Fruit fly (Drosophila melanogaster) whole organism, embryonic: ENCODE data around the gene CG3036.

Source experiments
- Atf6 ChIP-seq: fragments of 200-800 bp; sonication (Bioruptor generic); IDR thresholded peaks from 2 replicates; pipeline ENCODE4 v1.3.6; 2022; ENCODE audit warnings: missing biosample characterization, missing genetic modification characterization
- Bgb ChIP-seq: fragments of 200-800 bp; sonication (Bioruptor generic); IDR thresholded peaks from 2 replicates; pipeline ENCODE4 v1.3.6; 2022; ENCODE audit warnings: missing biosample characterization, missing genetic modification characterization; ENCODE audit not compliant: partially characterized antibody
- CG10209 ChIP-seq: fragments of 200-800 bp; sonication (Bioruptor generic); optimal IDR thresholded peaks from 3 replicates; lab custom pipeline; 2017; ENCODE audit warnings: missing biosample characterization, mild to moderate bottlenecking, missing genetic modification characterization, missing genetic modification reagents
- CG10654 ChIP-seq: fragments of 200-800 bp; sonication (Bioruptor generic); optimal IDR thresholded peaks from 2 replicates; lab custom pipeline; 2016; ENCODE audit warnings: missing biosample characterization, missing genetic modification characterization
- CG10959 ChIP-seq: fragments of 200-800 bp; sonication (Bioruptor generic); IDR thresholded peaks from 2 replicates; pipeline ENCODE4 v1.3.6; 2022; ENCODE audit warnings: missing biosample characterization, missing genetic modification characterization
- CG11723 ChIP-seq: fragments of 200-800 bp; sonication (Bioruptor generic); optimal IDR thresholded peaks from 2 replicates; lab custom pipeline; 2017; ENCODE audit warnings: missing biosample characterization, mild to moderate bottlenecking, missing genetic modification characterization
- CG12299 ChIP-seq: fragments of 200-800 bp; sonication (Bioruptor generic); optimal IDR thresholded peaks from 2 replicates; lab custom pipeline; 2018; ENCODE audit warnings: missing biosample characterization, mild to moderate bottlenecking, missing genetic modification characterization
- CG15269 ChIP-seq: fragments of 200-800 bp; sonication (Bioruptor generic); optimal IDR thresholded peaks from 2 replicates; lab custom pipeline; 2018; ENCODE audit warnings: missing biosample characterization, mild to moderate bottlenecking, missing genetic modification characterization, moderate library complexity
- CG1647 ChIP-seq: fragments of 200-800 bp; sonication (Bioruptor generic); optimal IDR thresholded peaks from 3 replicates; lab custom pipeline; 2016; ENCODE audit warnings: missing biosample characterization, missing genetic modification characterization
- CG16815 ChIP-seq: fragments of 200-800 bp; sonication (Bioruptor generic); optimal IDR thresholded peaks from 3 replicates; lab custom pipeline; 2017; ENCODE audit warnings: missing biosample characterization, mild to moderate bottlenecking, missing genetic modification characterization
- CG17328 ChIP-seq: fragments of 200-800 bp; sonication (Bioruptor generic); IDR thresholded peaks from 2 replicates; pipeline ENCODE4 v1.3.6; 2022; ENCODE audit warnings: missing biosample characterization, missing genetic modification characterization
- CG17385 ChIP-seq: fragments of 200-800 bp; sonication (Bioruptor generic); optimal IDR thresholded peaks from 3 replicates; lab custom pipeline; 2018; ENCODE audit warnings: missing biosample characterization, mild to moderate bottlenecking, missing genetic modification characterization
- CG2875 ChIP-seq: fragments of 200-800 bp; sonication (Bioruptor generic); optimal IDR thresholded peaks from 2 replicates; lab custom pipeline; 2017; ENCODE audit warnings: missing biosample characterization, mild to moderate bottlenecking, missing genetic modification characterization, missing genetic modification reagents
- CG31224 ChIP-seq: fragments of 200-800 bp; sonication (Bioruptor generic); IDR thresholded peaks from 2 replicates; pipeline ENCODE4 v1.3.6; 2022; ENCODE audit warnings: missing biosample characterization, missing genetic modification characterization
- CG32767 ChIP-seq: fragments of 200-800 bp; sonication (Bioruptor generic); IDR thresholded peaks from 2 replicates; pipeline ENCODE4 v1.3.6; 2022; ENCODE audit warnings: missing biosample characterization, missing genetic modification characterization
- CG32772 ChIP-seq: fragments of 200-800 bp; sonication (Bioruptor generic); IDR thresholded peaks from 2 replicates; pipeline ENCODE4 v1.3.6; 2022; ENCODE audit warnings: missing biosample characterization, missing genetic modification characterization
- CG33213 ChIP-seq: fragments of 200-800 bp; sonication (Bioruptor generic); optimal IDR thresholded peaks from 3 replicates; lab custom pipeline; 2016; ENCODE audit warnings: missing biosample characterization, missing genetic modification characterization
- CG4360 ChIP-seq: fragments of 200-800 bp; sonication (Bioruptor generic); IDR thresholded peaks from 2 replicates; pipeline ENCODE4 v1.3.6; 2022; ENCODE audit warnings: missing biosample characterization, missing genetic modification characterization
- CG4404 ChIP-seq: fragments of 200-800 bp; sonication (Bioruptor generic); IDR thresholded peaks from 2 replicates; pipeline ENCODE4 v1.3.6; 2022; ENCODE audit warnings: missing biosample characterization, missing genetic modification characterization
- CG4820 ChIP-seq: fragments of 200-800 bp; sonication (Bioruptor generic); optimal IDR thresholded peaks from 3 replicates; lab custom pipeline; 2016; ENCODE audit warnings: missing biosample characterization, missing genetic modification characterization
- CG5953 ChIP-seq: fragments of 200-800 bp; sonication (Bioruptor generic); IDR thresholded peaks from 2 replicates; pipeline ENCODE4 v1.3.6; 2022; ENCODE audit warnings: missing biosample characterization, missing genetic modification characterization
- CG7357 ChIP-seq: fragments of 200-800 bp; sonication (Bioruptor generic); IDR thresholded peaks from 3 replicates; pipeline ENCODE4 v1.3.6; 2022; ENCODE audit warnings: missing biosample characterization, missing genetic modification characterization
- CG7372 ChIP-seq: fragments of 200-800 bp; sonication (Bioruptor generic); IDR thresholded peaks from 2 replicates; pipeline ENCODE4 v1.3.6; 2022; ENCODE audit warnings: missing biosample characterization, missing genetic modification characterization
- CG7963 ChIP-seq: fragments of 200-800 bp; sonication (Bioruptor generic); IDR thresholded peaks from 3 replicates; pipeline ENCODE4 v1.3.6; 2022; ENCODE audit warnings: missing biosample characterization, missing genetic modification characterization; ENCODE audit not compliant: partially characterized antibody
- CG7987 ChIP-seq: fragments of 200-800 bp; sonication (Bioruptor generic); optimal IDR thresholded peaks from 2 replicates; lab custom pipeline; 2018; ENCODE audit warnings: missing biosample characterization, mild to moderate bottlenecking, missing genetic modification characterization, moderate library complexity
- CG8944 ChIP-seq: fragments of 200-800 bp; sonication (Bioruptor generic); optimal IDR thresholded peaks from 3 replicates; lab custom pipeline; 2016; ENCODE audit warnings: missing biosample characterization, missing genetic modification characterization
- Dfd ChIP-seq, 2 experiments: fragments of >200 bp; optimal IDR thresholded peaks; 2 replicates each; lab custom pipeline; 2017; ENCODE audit warnings: missing biosample characterization in 2 of 2, missing genetic modification characterization in 2 of 2
- Dref ChIP-seq: fragments of 200-800 bp; sonication (Bioruptor generic); IDR thresholded peaks from 2 replicates; pipeline ENCODE4 v1.3.6; 2022; ENCODE audit warnings: missing biosample characterization, missing genetic modification characterization
- MESR4 ChIP-seq: fragments of 200-800 bp; sonication (Bioruptor generic); optimal IDR thresholded peaks from 2 replicates; lab custom pipeline; 2018; ENCODE audit warnings: missing biosample characterization, mild to moderate bottlenecking, missing genetic modification characterization, moderate library complexity
- MTF-1 ChIP-seq: fragments of 200-800 bp; sonication (Bioruptor generic); optimal IDR thresholded peaks from 2 replicates; lab custom pipeline; 2018; ENCODE audit warnings: missing biosample characterization, mild to moderate bottlenecking, missing genetic modification characterization, borderline replicate concordance
- Meics ChIP-seq: fragments of 200-800 bp; sonication (Bioruptor generic); optimal IDR thresholded peaks from 2 replicates; lab custom pipeline; 2017; ENCODE audit warnings: missing biosample characterization, mild to moderate bottlenecking, missing genetic modification characterization
- Six4 ChIP-seq: fragments of 200-800 bp; sonication (Bioruptor generic); optimal IDR thresholded peaks from 2 replicates; lab custom pipeline; 2016; ENCODE audit warnings: missing biosample characterization, missing genetic modification characterization
- Usf ChIP-seq: fragments of 200-800 bp; sonication (Bioruptor generic); optimal IDR thresholded peaks from 2 replicates; lab custom pipeline; 2017; ENCODE audit warnings: missing genotype, missing biosample characterization, missing genetic modification characterization
- Xbp1 ChIP-seq: fragments of 200-800 bp; sonication (Bioruptor generic); optimal IDR thresholded peaks from 3 replicates; lab custom pipeline; 2016; ENCODE audit warnings: missing biosample characterization, mild to moderate bottlenecking, missing genetic modification characterization
- abd-A ChIP-seq: fragments of 200-800 bp; sonication (Bioruptor generic); optimal IDR thresholded peaks from 3 replicates; lab custom pipeline; 2019; ENCODE audit warnings: missing biosample characterization, mild to moderate bottlenecking, missing genetic modification characterization, moderate library complexity
- bbx ChIP-seq: fragments of 200-800 bp; sonication (Bioruptor generic); IDR thresholded peaks from 2 replicates; pipeline ENCODE4 v1.3.6; 2022; ENCODE audit warnings: missing biosample characterization, missing genetic modification characterization; ENCODE audit not compliant: partially characterized antibody
- chinmo ChIP-seq: fragments of 200-800 bp; sonication (Bioruptor generic); IDR thresholded peaks from 4 replicates; pipeline ENCODE4 v1.3.6; 2022; ENCODE audit warnings: missing biosample characterization, missing genetic modification characterization; ENCODE audit not compliant: partially characterized antibody
- corto ChIP-seq: fragments of 200-800 bp; sonication (Bioruptor generic); optimal IDR thresholded peaks from 2 replicates; lab custom pipeline; 2016; ENCODE audit warnings: missing biosample characterization, mild to moderate bottlenecking, missing genetic modification characterization, moderate library complexity
- dpn ChIP-seq, 2 experiments: fragments of 200-800 bp; sonication (Bioruptor generic); optimal IDR thresholded peaks; 3 replicates each; lab custom pipeline; 2016; ENCODE audit warnings: missing biosample characterization in 2 of 2, missing genetic modification characterization in 2 of 2
- ems ChIP-seq: fragments of 200-800 bp; sonication (Bioruptor generic); optimal IDR thresholded peaks from 3 replicates; lab custom pipeline; 2016; ENCODE audit warnings: missing biosample characterization, missing genetic modification characterization
- en ChIP-seq: fragments of 200-800 bp; sonication (Bioruptor generic); optimal IDR thresholded peaks from 2 replicates; lab custom pipeline; 2016; ENCODE audit warnings: missing biosample characterization, missing genetic modification characterization
- gsb-n ChIP-seq: fragments of 200-800 bp; sonication (Bioruptor generic); optimal IDR thresholded peaks from 3 replicates; lab custom pipeline; 2018; ENCODE audit warnings: missing biosample characterization, mild to moderate bottlenecking, missing genetic modification characterization
- her ChIP-seq: fragments of 200-800 bp; sonication (Bioruptor generic); optimal IDR thresholded peaks from 2 replicates; lab custom pipeline; 2016; ENCODE audit warnings: missing biosample characterization, missing genetic modification characterization
- kni ChIP-seq: fragments of 200-800 bp; sonication (Bioruptor generic); optimal IDR thresholded peaks from 3 replicates; lab custom pipeline; 2017; ENCODE audit warnings: mild to moderate bottlenecking, missing biosample characterization, missing genetic modification reagents, missing genetic modification characterization
- nau ChIP-seq: fragments of 200-800 bp; sonication (Bioruptor generic); optimal IDR thresholded peaks from 3 replicates; lab custom pipeline; 2017; ENCODE audit warnings: missing biosample characterization, mild to moderate bottlenecking, missing genetic modification characterization, missing genetic modification reagents
- oc ChIP-seq: fragments of 200-800 bp; sonication (Bioruptor generic); optimal IDR thresholded peaks from 2 replicates; lab custom pipeline; 2018; ENCODE audit warnings: missing biosample characterization, mild to moderate bottlenecking, missing genetic modification characterization, moderate library complexity
- p53 ChIP-seq: fragments of 200-800 bp; sonication (Bioruptor generic); optimal IDR thresholded peaks from 2 replicates; lab custom pipeline; 2016; ENCODE audit warnings: missing biosample characterization, missing genetic modification characterization
- ranshi ChIP-seq: fragments of 200-800 bp; sonication (Bioruptor generic); IDR thresholded peaks from 2 replicates; pipeline ENCODE4 v1.3.6; 2022; ENCODE audit warnings: missing biosample characterization, missing genetic modification characterization
- tup ChIP-seq: fragments of 200-800 bp; sonication (Bioruptor generic); optimal IDR thresholded peaks from 2 replicates; lab custom pipeline; 2016; ENCODE audit warnings: missing biosample characterization, mild to moderate bottlenecking, missing genetic modification characterization, moderate library complexity
- zf30C ChIP-seq: fragments of 200-800 bp; sonication (Bioruptor generic); optimal IDR thresholded peaks from 3 replicates; lab custom pipeline; 2018; ENCODE audit warnings: missing biosample characterization, mild to moderate bottlenecking, missing genetic modification characterization

CG3036 gene

dm6 chr2L:4891914-4892469, at the start of gene CG3036:
Gene CG3036 (plus strand): TSS chr2L:4892112.
- TF ChIP-seq gsb-n (tag; lab: Kevin White, UChicago) (peak; percentile 39), CG32767 (GFP tag; lab: Robert Waterston, UW) (no peak), CG31224 (no peak), ranshi (GFP tag; lab: Robert Waterston, UW) (peak; percentile 18; the same call in 1 of the 2 replicates), Usf (GFP tag; lab: Kevin White, UChicago) (no peak), CG12299 (tag; lab: Kevin White, UChicago) (no peak), Dfd (GFP tag; optimal IDR thresholded peaks at IDR 0.05; lab: Kevin White, UChicago) (no peak), bbx (peak; percentile 69), nau (GFP tag; lab: Kevin White, UChicago) (peak; percentile 81), Atf6 (peak; percentile 57; the same call in 1 of the 2 replicates), Six4 (GFP tag; lab: Kevin White, UChicago) (no peak), her (peak; percentile 75), Xbp1 (GFP tag; lab: Kevin White, UChicago) (no peak), CG17328 (peak; percentile 63), CG16815 (no peak), CG33213 (peak; percentile 36), Meics (peak; percentile 22), p53 (no peak), kni (GFP tag; lab: Kevin White, UChicago) (peak; percentile 42), CG7987 (GFP tag; lab: Kevin White, UChicago) (no peak), CG17385 (GFP tag; lab: Kevin White, UChicago) (peak; percentile 11), CG11723 (GFP tag; lab: Kevin White, UChicago) (no peak), CG2875 (GFP tag; lab: Kevin White, UChicago) (peak; percentile 15), CG5953 (no peak), CG32772 (GFP tag; lab: Robert Waterston, UW) (no peak), CG10959 (GFP tag; lab: Robert Waterston, UW) (no peak), CG8944 (GFP tag; lab: Kevin White, UChicago) (no peak), CG4404 (no peak), corto (GFP tag; lab: Kevin White, UChicago) (no peak), dpn (GFP tag; optimal IDR thresholded peaks at IDR 0.05; lab: Kevin White, UChicago) (no peak), Dref (GFP tag; lab: Robert Waterston, UW) (no peak), CG7963 (GFP tag; lab: Robert Waterston, UW) (peak; percentile 37; the same call in 2 of the 3 replicates), CG4820 (GFP tag; lab: Kevin White, UChicago) (no peak), CG10654 (GFP tag; lab: Kevin White, UChicago) (no peak), CG15269 (peak; percentile 13), CG4360 (GFP tag; lab: Robert Waterston, UW) (peak; percentile 98), en (GFP tag; lab: Kevin White, UChicago) (no peak), CG10209 (GFP tag; lab: Kevin White, UChicago) (no peak), zf30C (GFP tag; lab: Kevin White, UChicago) (no peak), CG1647 (GFP tag; lab: Kevin White, UChicago) (no peak), MTF-1 (GFP tag; lab: Kevin White, UChicago) (peak; percentile 57), ems (GFP tag; lab: Kevin White, UChicago) (peak; percentile 4), CG7357 (GFP tag; lab: Robert Waterston, UW) (no peak), oc (tag; lab: Kevin White, UChicago) (no peak), CG7372 (GFP tag; lab: Robert Waterston, UW) (no peak), Bgb (GFP tag; lab: Robert Waterston, UW) (peak; percentile 74; the same call in 1 of the 2 replicates), tup (GFP tag; lab: Kevin White, UChicago) (no peak), MESR4 (GFP tag; lab: Kevin White, UChicago) (peak; percentile 27), abd-A (tag; lab: Kevin White, UChicago) (peak; percentile 56), chinmo (GFP tag; lab: Robert Waterston, UW) (peak; percentile 98)
